Worm (Caenorhabditis elegans) whole organism, late embryonic: Measurements from ENCODE around the gene srbc-68.

ENCODE experiments used
- lim-6 ChIP-seq: sonication (generic microtip); optimal IDR thresholded peaks from 2 replicates; lab custom pipeline; 2016; ENCODE audit warnings: missing genetic modification characterization, missing compliant biosample characterization
- lin-11 ChIP-seq: fragments of 200-800 bp; sonication (Bioruptor generic); optimal IDR thresholded peaks from 2 replicates; lab custom pipeline; 2018; ENCODE audit warnings: mild to moderate bottlenecking, missing genetic modification characterization, missing compliant biosample characterization
- nhr-11 ChIP-seq: fragments of 150-350 bp; optimal IDR thresholded peaks from 2 replicates; lab custom pipeline; 2014; ENCODE audit warnings: missing biosample characterization, missing genetic modification characterization
- pha-2 ChIP-seq: sonication (generic microtip); optimal IDR thresholded peaks from 2 replicates; lab custom pipeline; 2017; ENCODE audit warnings: mild to moderate bottlenecking, missing genetic modification characterization, missing compliant biosample characterization
- ref-2 ChIP-seq: sonication (generic microtip); optimal IDR thresholded peaks from 2 replicates; lab custom pipeline; 2016; ENCODE audit warnings: missing genetic modification characterization, missing compliant biosample characterization
- rnt-1 ChIP-seq: sonication (generic microtip); optimal IDR thresholded peaks from 2 replicates; lab custom pipeline; 2016; ENCODE audit warnings: missing genetic modification characterization, missing compliant biosample characterization
- tbx-2 ChIP-seq: sonication (generic microtip); optimal IDR thresholded peaks from 2 replicates; lab custom pipeline; 2016; ENCODE audit warnings: missing genetic modification characterization, missing compliant biosample characterization
- tbx-7 ChIP-seq: sonication (generic microtip); optimal IDR thresholded peaks from 2 replicates; lab custom pipeline; 2016; ENCODE audit warnings: missing genotype, missing genetic modification characterization, missing compliant biosample characterization
- unc-55 ChIP-seq: sonication (generic microtip); optimal IDR thresholded peaks from 2 replicates; lab custom pipeline; 2017; ENCODE audit warnings: missing biosample characterization, missing genetic modification reagents, missing genetic modification characterization

DNA sequence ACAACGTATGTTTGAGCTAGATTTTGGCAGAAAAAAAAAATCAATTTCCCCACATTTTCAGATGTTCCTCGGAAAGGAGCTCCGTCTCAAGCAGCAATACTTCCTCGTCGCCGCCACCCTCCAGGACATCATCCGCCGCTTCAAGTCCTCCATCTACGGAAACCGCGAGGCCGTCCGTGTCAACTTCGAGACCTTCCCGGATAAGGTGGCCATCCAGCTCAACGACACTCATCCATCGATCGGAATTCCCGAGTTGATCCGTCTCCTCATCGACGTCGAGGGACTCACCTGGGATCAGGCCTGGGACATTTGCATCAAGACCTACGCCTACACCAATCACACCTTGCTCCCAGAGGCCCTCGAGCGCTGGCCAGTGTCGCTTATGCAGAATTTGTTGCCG is 36.3 kb upstream of the srbc-68 start:
- TF ChIP-seq rnt-1 (no peak), unc-55 (no peak), pha-2 (tag; lab: Kevin White, UChicago) (no peak), lim-6 (tag; lab: Kevin White, UChicago) (no peak), ref-2 (tag; lab: Kevin White, UChicago) (no peak), nhr-11 (no peak), tbx-7 (tag; lab: Kevin White, UChicago) (no peak), tbx-2 (no peak), lin-11 (tag; lab: Kevin White, UChicago) (no peak)
